Worm (Caenorhabditis elegans) whole organism, late embryonic: ENCODE measurements around the gene F31E3.2.

Experiments used
- C08G9.2 ChIP-seq: sonication (generic microtip); optimal IDR thresholded peaks from 2 replicates; lab custom pipeline; 2016; ENCODE audit warnings: mild to moderate bottlenecking, missing genetic modification characterization, moderate library complexity, missing compliant biosample characterization
- Y22D7AL.16 ChIP-seq: sonication (generic microtip); optimal IDR thresholded peaks from 2 replicates; lab custom pipeline; 2016; ENCODE audit warnings: missing genetic modification characterization, missing compliant biosample characterization
- ceh-18 ChIP-seq: sonication (generic microtip); optimal IDR thresholded peaks from 2 replicates; lab custom pipeline; 2016; ENCODE audit warnings: missing genetic modification characterization, missing compliant biosample characterization
- ceh-19 ChIP-seq: fragments of 200-800 bp; sonication (Bioruptor generic); optimal IDR thresholded peaks from 2 replicates; lab custom pipeline; 2018; ENCODE audit warnings: mild to moderate bottlenecking, missing genetic modification characterization, missing compliant biosample characterization
- ceh-22 ChIP-seq: sonication (generic microtip); optimal IDR thresholded peaks from 2 replicates; lab custom pipeline; 2017; ENCODE audit warnings: missing biosample characterization, missing genetic modification characterization
- ceh-30 ChIP-seq: fragments of 150-350 bp; optimal IDR thresholded peaks from 2 replicates; lab custom pipeline; 2014; ENCODE audit warnings: missing biosample characterization, missing genetic modification characterization
- ceh-48 ChIP-seq: sonication (generic microtip); optimal IDR thresholded peaks from 2 replicates; lab custom pipeline; 2016; ENCODE audit warnings: missing genetic modification characterization, inconsistent platforms, missing compliant biosample characterization
- ceh-6 ChIP-seq: fragments of 200-800 bp; sonication (Bioruptor generic); optimal IDR thresholded peaks from 2 replicates; lab custom pipeline; 2018; ENCODE audit warnings: mild to moderate bottlenecking, missing genetic modification characterization, missing compliant biosample characterization
- dve-1 ChIP-seq: sonication (generic microtip); optimal IDR thresholded peaks from 2 replicates; lab custom pipeline; 2017; ENCODE audit warnings: antibody characterized with exemption, mild to moderate bottlenecking, missing genetic modification characterization, missing compliant biosample characterization
- elt-2 ChIP-seq: sonication (generic microtip); optimal IDR thresholded peaks from 2 replicates; lab custom pipeline; 2016; ENCODE audit warnings: missing genetic modification reagents, missing genetic modification characterization, missing compliant biosample characterization
- elt-4 ChIP-seq: sonication (generic microtip); optimal IDR thresholded peaks from 2 replicates; lab custom pipeline; 2016; ENCODE audit warnings: missing genetic modification characterization, missing compliant biosample characterization
- ets-4 ChIP-seq: sonication (generic microtip); optimal IDR thresholded peaks from 2 replicates; lab custom pipeline; 2016; ENCODE audit warnings: missing genetic modification characterization, missing compliant biosample characterization
- eyg-1 ChIP-seq: sonication (generic microtip); optimal IDR thresholded peaks from 2 replicates; lab custom pipeline; 2016; ENCODE audit warnings: missing genotype, missing genetic modification characterization, missing compliant biosample characterization
- fkh-10 ChIP-seq: fragments of 150-350 bp; optimal IDR thresholded peaks from 2 replicates; lab custom pipeline; 2014; ENCODE audit warnings: missing biosample characterization, missing genetic modification reagents, missing genetic modification characterization
- fkh-6 ChIP-seq: sonication (generic microtip); optimal IDR thresholded peaks from 2 replicates; lab custom pipeline; 2016; ENCODE audit warnings: missing genetic modification characterization, missing compliant biosample characterization
- gmeb-2 ChIP-seq: sonication (generic microtip); optimal IDR thresholded peaks from 2 replicates; lab custom pipeline; 2016; ENCODE audit warnings: missing genetic modification characterization, inconsistent platforms, missing compliant biosample characterization
- hlh-15 ChIP-seq: sonication (generic microtip); optimal IDR thresholded peaks from 2 replicates; lab custom pipeline; 2016; ENCODE audit warnings: missing genetic modification characterization, missing compliant biosample characterization
- hlh-30 ChIP-seq: sonication (generic microtip); optimal IDR thresholded peaks from 2 replicates; lab custom pipeline; 2017; ENCODE audit warnings: antibody characterized with exemption, missing genetic modification characterization, missing compliant biosample characterization; ENCODE audit not compliant: insufficient read depth
- hlh-6 ChIP-seq: sonication (generic microtip); optimal IDR thresholded peaks from 2 replicates; lab custom pipeline; 2016; ENCODE audit warnings: missing genotype, missing genetic modification characterization, missing compliant biosample characterization
- hlh-8 ChIP-seq: sonication (generic microtip); optimal IDR thresholded peaks from 2 replicates; lab custom pipeline; 2016; ENCODE audit warnings: missing genotype, missing genetic modification characterization, missing compliant biosample characterization
- lin-11 ChIP-seq: fragments of 200-800 bp; sonication (Bioruptor generic); optimal IDR thresholded peaks from 2 replicates; lab custom pipeline; 2018; ENCODE audit warnings: mild to moderate bottlenecking, missing genetic modification characterization, missing compliant biosample characterization
- madf-2 ChIP-seq: sonication (generic microtip); optimal IDR thresholded peaks from 2 replicates; lab custom pipeline; 2017; ENCODE audit warnings: missing genetic modification characterization, missing compliant biosample characterization
- nfya-1 ChIP-seq: sonication (generic microtip); optimal IDR thresholded peaks from 2 replicates; lab custom pipeline; 2017; ENCODE audit warnings: missing genetic modification characterization, mild to moderate bottlenecking, missing compliant biosample characterization, antibody characterized with exemption, moderate library complexity
- nhr-232 ChIP-seq: sonication (generic microtip); optimal IDR thresholded peaks from 2 replicates; lab custom pipeline; 2016; ENCODE audit warnings: missing genetic modification characterization, missing compliant biosample characterization
- npax-4 ChIP-seq: sonication (generic microtip); optimal IDR thresholded peaks from 2 replicates; lab custom pipeline; 2016; ENCODE audit warnings: missing genetic modification characterization, missing compliant biosample characterization
- odd-2 ChIP-seq: sonication (generic microtip); optimal IDR thresholded peaks from 2 replicates; lab custom pipeline; 2017; ENCODE audit warnings: antibody characterized with exemption, mild to moderate bottlenecking, missing genetic modification characterization, missing compliant biosample characterization
- pat-9 ChIP-seq: fragments of 200-800 bp; sonication (Bioruptor generic); optimal IDR thresholded peaks from 2 replicates; lab custom pipeline; 2018; ENCODE audit warnings: mild to moderate bottlenecking, missing genetic modification characterization, moderate library complexity, missing compliant biosample characterization
- pax-1 ChIP-seq: fragments of 150-350 bp; optimal IDR thresholded peaks from 2 replicates; lab custom pipeline; 2014; ENCODE audit warnings: missing biosample characterization, missing genetic modification characterization
- pha-2 ChIP-seq: sonication (generic microtip); optimal IDR thresholded peaks from 2 replicates; lab custom pipeline; 2017; ENCODE audit warnings: mild to moderate bottlenecking, missing genetic modification characterization, missing compliant biosample characterization
- pha-4 ChIP-seq: fragments of 150-350 bp; optimal IDR thresholded peaks from 2 replicates; lab custom pipeline; 2018; ENCODE audit warnings: missing biosample characterization, missing genetic modification reagents, missing genetic modification characterization
- sdc-2 ChIP-seq: sonication (generic microtip); optimal IDR thresholded peaks from 2 replicates; lab custom pipeline; 2016; ENCODE audit warnings: missing genotype, missing genetic modification characterization, missing compliant biosample characterization
- syd-9 ChIP-seq: sonication (generic microtip); optimal IDR thresholded peaks from 2 replicates; lab custom pipeline; 2016; ENCODE audit warnings: mild to moderate bottlenecking, missing genetic modification characterization, moderate library complexity, missing compliant biosample characterization
- tbx-2 ChIP-seq: sonication (generic microtip); optimal IDR thresholded peaks from 2 replicates; lab custom pipeline; 2016; ENCODE audit warnings: missing genetic modification characterization, missing compliant biosample characterization
- unc-55 ChIP-seq: sonication (generic microtip); optimal IDR thresholded peaks from 2 replicates; lab custom pipeline; 2017; ENCODE audit warnings: missing biosample characterization, missing genetic modification reagents, missing genetic modification characterization
- zip-5 ChIP-seq: sonication (generic microtip); optimal IDR thresholded peaks from 2 replicates; lab custom pipeline; 2016; ENCODE audit warnings: missing genetic modification characterization, missing compliant biosample characterization
- ztf-16 ChIP-seq: sonication (generic microtip); optimal IDR thresholded peaks from 2 replicates; lab custom pipeline; 2017; ENCODE audit warnings: missing genetic modification characterization, missing compliant biosample characterization

Gene F31E3.2

ce11 chrIII:6945319-6945718 is 28.5 kb upstream of the F31E3.2 start:
- TF ChIP-seq ceh-6 (GFP tag; lab: Kevin White, UChicago) = no peak
- no peak for TF ChIP-seq pha-4 (tag; lab: Kevin White, UChicago)
- no peak for TF ChIP-seq C08G9.2 (tag; lab: Kevin White, UChicago)
- TF ChIP-seq hlh-15 (tag; lab: Kevin White, UChicago) = no peak
- no peak for TF ChIP-seq ztf-16 (tag; lab: Kevin White, UChicago)
- TF ChIP-seq elt-2 (tag; lab: Kevin White, UChicago) = no peak
- no peak for TF ChIP-seq madf-2 (tag; lab: Kevin White, UChicago)

- TF ChIP-seq lin-11 (tag; lab: Kevin White, UChicago) (no peak), pat-9 (tag; lab: Kevin White, UChicago) (no peak), npax-4 (tag; lab: Kevin White, UChicago) (no peak), ceh-18 (tag; lab: Kevin White, UChicago) (no peak), zip-5 (tag; lab: Kevin White, UChicago) (no peak), ceh-19 (GFP tag; lab: Kevin White, UChicago) (no peak), hlh-8 (tag; lab: Kevin White, UChicago) (no peak), ceh-22 (tag; lab: Kevin White, UChicago) (no peak), eyg-1 (tag; lab: Kevin White, UChicago) (no peak), gmeb-2 (no peak), Y22D7AL.16 (tag; lab: Kevin White, UChicago) (no peak), hlh-30 (tag; lab: Kevin White, UChicago) (no peak), ceh-30 (no peak), dve-1 (tag; lab: Kevin White, UChicago) (no peak), ceh-48 (tag; lab: Kevin White, UChicago) (no peak), elt-4 (tag; lab: Kevin White, UChicago) (no peak), pha-2 (tag; lab: Kevin White, UChicago) (no peak), odd-2 (tag; lab: Kevin White, UChicago) (no peak), tbx-2 (no peak)
- TF ChIP-seq, all 69 proteins: peak for 0
Observed at ce11 chrIII:6945747-6946146, 28.0 kb upstream of the F31E3.2 start, which contains the start of gene abu-13. Gene abu-13, minus strand, starts transcription at chrIII:6945898.

ce11 chrIII:6946382-6946781 is 27.4 kb upstream of the F31E3.2 start, which contains the start of gene let-711:
Gene let-711, plus strand, starts transcription at chrIII:6946718.
- TF ChIP-seq odd-2 (tag; lab: Kevin White, UChicago) = no peak
- no peak for TF ChIP-seq sdc-2 (tag; lab: Kevin White, UChicago)
- no peak for TF ChIP-seq lin-11 (tag; lab: Kevin White, UChicago)
- TF ChIP-seq nhr-232 (tag; lab: Kevin White, UChicago) = no peak
- no peak for TF ChIP-seq syd-9 (tag; lab: Kevin White, UChicago)
- no peak for TF ChIP-seq C08G9.2 (tag; lab: Kevin White, UChicago)
- no peak for TF ChIP-seq hlh-6 (tag; lab: Kevin White, UChicago)
- TF ChIP-seq nfya-1 (tag; lab: Kevin White, UChicago) = no peak
- TF ChIP-seq ceh-18 (tag; lab: Kevin White, UChicago) = no peak
- no peak for TF ChIP-seq unc-55 (GFP tag; lab: Kevin White, UChicago)

- no peak for TF ChIP-seq ets-4 (tag; lab: Kevin White, UChicago)
- peak; percentile 64 for TF ChIP-seq hlh-30 (tag; lab: Kevin White, UChicago)
- peak; percentile 28 for TF ChIP-seq nfya-1 (tag; lab: Kevin White, UChicago)
- TF ChIP-seq ztf-16 (tag; lab: Kevin White, UChicago) = no peak
- TF ChIP-seq pax-1 (tag; lab: Kevin White, UChicago) = peak; percentile 31
- no peak for TF ChIP-seq fkh-10 (GFP tag; lab: Kevin White, UChicago)
- no peak for TF ChIP-seq odd-2 (tag; lab: Kevin White, UChicago)
- TF ChIP-seq fkh-6 (tag; lab: Kevin White, UChicago) = no peak
- TF ChIP-seq unc-55 (GFP tag; lab: Kevin White, UChicago) = peak; percentile 57
- peak; percentile 33 for TF ChIP-seq tbx-2
Observed at ce11 chrIII:6947896-6948295, 25.9 kb upstream of the F31E3.2 start.
